Fruit fly (Drosophila melanogaster) whole organism: Measurements from ENCODE around the gene beta4GalNAcTB.

ENCODE experiments used
- CG8478 ChIP-seq: fragments of >200 bp; optimal IDR thresholded peaks from 2 replicates; lab custom pipeline; 2018; ENCODE audit warnings: inconsistent platforms
- EcR ChIP-seq, 2 experiments: fragments of >200 bp; optimal IDR thresholded peaks; 2 replicates each; lab custom pipeline; 2017; ENCODE audit warnings: missing biosample characterization in 2 of 2, missing genetic modification characterization in 2 of 2, missing genetic modification reagents in 2 of 2
- psq ChIP-seq: fragments of >200 bp; optimal IDR thresholded peaks from 2 replicates; lab custom pipeline; 2017

DNA sequence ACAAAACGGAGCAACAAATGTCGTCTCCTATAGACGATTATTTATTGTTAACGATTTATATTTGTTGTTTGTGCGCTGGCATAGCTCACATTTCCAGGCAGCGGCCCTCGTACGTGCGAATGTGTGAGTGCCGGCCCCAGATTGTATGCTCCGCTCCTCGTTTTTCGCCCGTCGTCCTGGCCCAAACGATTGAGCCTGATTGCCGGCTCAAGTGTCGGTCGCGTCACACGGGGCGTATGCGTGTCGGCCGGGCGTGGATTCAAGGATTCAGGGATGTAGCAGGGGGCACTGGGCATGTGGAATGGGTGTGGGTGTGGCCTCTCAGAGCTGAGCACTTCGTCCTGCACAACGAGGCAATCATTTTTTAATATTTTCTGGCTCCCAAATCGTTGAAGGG, 28.2 kb downstream of the beta4GalNAcTB start:
- TF ChIP-seq EcR (GFP tag; optimal IDR thresholded peaks at IDR 0.05; lab: Kevin White, UChicago) (no peak), psq (lab: Kevin White, UChicago) (no peak), CG8478 (lab: Kevin White, UChicago) (no peak)
